Worm (Caenorhabditis elegans) whole organism, late embryonic: ENCODE measurements around the gene srx-118.

Experiments used
- C08G9.2 ChIP-seq: sonication (generic microtip); optimal IDR thresholded peaks from 2 replicates; lab custom pipeline; 2016; ENCODE audit warnings: mild to moderate bottlenecking, missing genetic modification characterization, moderate library complexity, missing compliant biosample characterization
- F13H6.1 ChIP-seq: sonication (generic microtip); optimal IDR thresholded peaks from 2 replicates; lab custom pipeline; 2016; ENCODE audit warnings: missing genetic modification characterization, missing compliant biosample characterization
- K09A11.1 ChIP-seq: sonication (generic microtip); optimal IDR thresholded peaks from 2 replicates; lab custom pipeline; 2017; ENCODE audit warnings: antibody characterized with exemption, mild to moderate bottlenecking, missing genetic modification characterization, missing compliant biosample characterization; ENCODE audit not compliant: insufficient read depth
- T23F11.4 ChIP-seq: fragments of 200-800 bp; sonication (Bioruptor generic); optimal IDR thresholded peaks from 2 replicates; lab custom pipeline; 2018; ENCODE audit warnings: mild to moderate bottlenecking, missing genetic modification characterization, missing compliant biosample characterization
- Y22D7AL.16 ChIP-seq: sonication (generic microtip); optimal IDR thresholded peaks from 2 replicates; lab custom pipeline; 2016; ENCODE audit warnings: missing genetic modification characterization, missing compliant biosample characterization
- ama-1 ChIP-seq: fragments of 150-350 bp; optimal IDR thresholded peaks from 2 replicates; lab custom pipeline; 2014
- ceh-14 ChIP-seq: sonication (generic microtip); optimal IDR thresholded peaks from 2 replicates; lab custom pipeline; 2016; ENCODE audit warnings: missing genotype, missing genetic modification characterization, missing compliant biosample characterization
- ceh-18 ChIP-seq: sonication (generic microtip); optimal IDR thresholded peaks from 2 replicates; lab custom pipeline; 2016; ENCODE audit warnings: missing genetic modification characterization, missing compliant biosample characterization
- ceh-19 ChIP-seq: fragments of 200-800 bp; sonication (Bioruptor generic); optimal IDR thresholded peaks from 2 replicates; lab custom pipeline; 2018; ENCODE audit warnings: mild to moderate bottlenecking, missing genetic modification characterization, missing compliant biosample characterization
- ceh-30 ChIP-seq: fragments of 150-350 bp; optimal IDR thresholded peaks from 2 replicates; lab custom pipeline; 2014; ENCODE audit warnings: missing biosample characterization, missing genetic modification characterization
- ceh-34 ChIP-seq: sonication (generic microtip); optimal IDR thresholded peaks from 2 replicates; lab custom pipeline; 2016; ENCODE audit warnings: mild to moderate bottlenecking, missing genetic modification characterization, missing compliant biosample characterization
- ceh-6 ChIP-seq: fragments of 200-800 bp; sonication (Bioruptor generic); optimal IDR thresholded peaks from 2 replicates; lab custom pipeline; 2018; ENCODE audit warnings: mild to moderate bottlenecking, missing genetic modification characterization, missing compliant biosample characterization
- che-1 ChIP-seq: sonication (generic microtip); optimal IDR thresholded peaks from 2 replicates; lab custom pipeline; 2016; ENCODE audit warnings: mild to moderate bottlenecking, missing genetic modification characterization, missing compliant biosample characterization
- elt-2 ChIP-seq: sonication (generic microtip); optimal IDR thresholded peaks from 2 replicates; lab custom pipeline; 2016; ENCODE audit warnings: missing genetic modification reagents, missing genetic modification characterization, missing compliant biosample characterization
- elt-4 ChIP-seq: sonication (generic microtip); optimal IDR thresholded peaks from 2 replicates; lab custom pipeline; 2016; ENCODE audit warnings: missing genetic modification characterization, missing compliant biosample characterization
- fax-1 ChIP-seq: sonication (generic microtip); optimal IDR thresholded peaks from 2 replicates; lab custom pipeline; 2016; ENCODE audit warnings: missing genotype, missing genetic modification characterization, missing compliant biosample characterization
- fkh-6 ChIP-seq: sonication (generic microtip); optimal IDR thresholded peaks from 2 replicates; lab custom pipeline; 2016; ENCODE audit warnings: missing genetic modification characterization, missing compliant biosample characterization
- hlh-15 ChIP-seq: sonication (generic microtip); optimal IDR thresholded peaks from 2 replicates; lab custom pipeline; 2016; ENCODE audit warnings: missing genetic modification characterization, missing compliant biosample characterization
- hlh-6 ChIP-seq: sonication (generic microtip); optimal IDR thresholded peaks from 2 replicates; lab custom pipeline; 2016; ENCODE audit warnings: missing genotype, missing genetic modification characterization, missing compliant biosample characterization
- hlh-8 ChIP-seq: sonication (generic microtip); optimal IDR thresholded peaks from 2 replicates; lab custom pipeline; 2016; ENCODE audit warnings: missing genotype, missing genetic modification characterization, missing compliant biosample characterization
- lim-6 ChIP-seq: sonication (generic microtip); optimal IDR thresholded peaks from 2 replicates; lab custom pipeline; 2016; ENCODE audit warnings: missing genetic modification characterization, missing compliant biosample characterization
- madf-2 ChIP-seq: sonication (generic microtip); optimal IDR thresholded peaks from 2 replicates; lab custom pipeline; 2017; ENCODE audit warnings: missing genetic modification characterization, missing compliant biosample characterization
- nfya-1 ChIP-seq: sonication (generic microtip); optimal IDR thresholded peaks from 2 replicates; lab custom pipeline; 2017; ENCODE audit warnings: missing genetic modification characterization, mild to moderate bottlenecking, missing compliant biosample characterization, antibody characterized with exemption, moderate library complexity
- npax-4 ChIP-seq: sonication (generic microtip); optimal IDR thresholded peaks from 2 replicates; lab custom pipeline; 2016; ENCODE audit warnings: missing genetic modification characterization, missing compliant biosample characterization
- odd-2 ChIP-seq: sonication (generic microtip); optimal IDR thresholded peaks from 2 replicates; lab custom pipeline; 2017; ENCODE audit warnings: antibody characterized with exemption, mild to moderate bottlenecking, missing genetic modification characterization, missing compliant biosample characterization
- pag-3 ChIP-seq: sonication (generic microtip); optimal IDR thresholded peaks from 2 replicates; lab custom pipeline; 2016; ENCODE audit warnings: missing compliant biosample characterization, missing genetic modification characterization, borderline replicate concordance
- pat-9 ChIP-seq: fragments of 200-800 bp; sonication (Bioruptor generic); optimal IDR thresholded peaks from 2 replicates; lab custom pipeline; 2018; ENCODE audit warnings: mild to moderate bottlenecking, missing genetic modification characterization, moderate library complexity, missing compliant biosample characterization
- pax-1 ChIP-seq: fragments of 150-350 bp; optimal IDR thresholded peaks from 2 replicates; lab custom pipeline; 2014; ENCODE audit warnings: missing biosample characterization, missing genetic modification characterization
- pqm-1 ChIP-seq: sonication (generic microtip); optimal IDR thresholded peaks from 2 replicates; lab custom pipeline; 2016; ENCODE audit warnings: missing genetic modification characterization, missing compliant biosample characterization
- pros-1 ChIP-seq: fragments of 150-350 bp; optimal IDR thresholded peaks from 2 replicates; lab custom pipeline; 2014; ENCODE audit warnings: missing biosample characterization, missing genetic modification reagents, missing genetic modification characterization
- sox-2 ChIP-seq: fragments of 200-800 bp; sonication (Bioruptor generic); IDR thresholded peaks from 2 replicates; pipeline ENCODE4 v1.3.6; 2022; ENCODE audit warnings: missing genetic modification reagents, missing genetic modification characterization, missing compliant biosample characterization
- tbx-2 ChIP-seq: sonication (generic microtip); optimal IDR thresholded peaks from 2 replicates; lab custom pipeline; 2016; ENCODE audit warnings: missing genetic modification characterization, missing compliant biosample characterization
- tbx-7 ChIP-seq: sonication (generic microtip); optimal IDR thresholded peaks from 2 replicates; lab custom pipeline; 2016; ENCODE audit warnings: missing genotype, missing genetic modification characterization, missing compliant biosample characterization
- ttx-3 ChIP-seq: sonication (generic microtip); optimal IDR thresholded peaks from 2 replicates; lab custom pipeline; 2016; ENCODE audit warnings: missing genetic modification reagents, missing genetic modification characterization, missing compliant biosample characterization
- unc-3 ChIP-seq, 2 experiments: fragments of 200-800 bp in 1 of 2; sonication (Bioruptor generic) in 1 of 2; sonication (generic microtip) in 1 of 2; conservative IDR thresholded peaks in 1 of 2; optimal IDR thresholded peaks in 1 of 2; 2 replicates each; pipeline versions ENCODE4 v1.3.6 to Lab custom; 2016 to 2022; ENCODE audit warnings: missing compliant biosample characterization in 2 of 2, missing genetic modification characterization in 2 of 2, missing genetic modification reagents in 1 of 2
- unc-42 ChIP-seq: sonication (generic microtip); optimal IDR thresholded peaks from 2 replicates; lab custom pipeline; 2016; ENCODE audit warnings: missing genotype, missing genetic modification characterization, missing compliant biosample characterization
- unc-55 ChIP-seq: sonication (generic microtip); optimal IDR thresholded peaks from 2 replicates; lab custom pipeline; 2017; ENCODE audit warnings: missing biosample characterization, missing genetic modification reagents, missing genetic modification characterization

The srx-118 gene

ce11 chrII:12506511-12506910 is 19.1 kb upstream of the srx-118 start:
- no peak for TF ChIP-seq pqm-1 (tag; lab: Kevin White, UChicago)
- TF ChIP-seq hlh-15 (tag; lab: Kevin White, UChicago) = no peak

ce11 chrII:12507038-12507437 is 18.6 kb upstream of the srx-118 start, which contains the start of gene srh-68:
Gene srh-68, plus strand, starts transcription at chrII:12507338.
- TF ChIP-seq hlh-8 (no peak), npax-4 (no peak), unc-42 (no peak)
- TF ChIP-seq, all 69 proteins: peak for 0

- TF ChIP-seq lim-6 (tag; lab: Kevin White, UChicago) = no peak
- no peak for TF ChIP-seq ttx-3 (tag; lab: Kevin White, UChicago)
- TF ChIP-seq ceh-19 (GFP tag; lab: Kevin White, UChicago) = no peak
- no peak for TF ChIP-seq pat-9 (tag; lab: Kevin White, UChicago)
- TF ChIP-seq ceh-30 (tag; lab: Kevin White, UChicago) = no peak
- TF ChIP-seq che-1 (tag; lab: Kevin White, UChicago) = no peak
- TF ChIP-seq tbx-7 (tag; lab: Kevin White, UChicago) = no peak
These were observed 17.0 kb upstream of the srx-118 start, which contains the start of gene srh-67 for ce11 chrII:12508650-12509049. Gene srh-67, plus strand, starts transcription at chrII:12508950.

- TF ChIP-seq elt-2 (no peak), T23F11.4 (no peak), K09A11.1 (tag; lab: Kevin White, UChicago) (no peak), ceh-34 (tag; lab: Kevin White, UChicago) (no peak), ama-1 (no peak), sox-2 (GFP tag; lab: Robert Waterston, UW) (no peak), elt-4 (no peak), pax-1 (no peak), odd-2 (tag; lab: Kevin White, UChicago) (no peak), ceh-14 (no peak)
These were observed 13.8 kb upstream of the srx-118 start, which contains the start of gene srh-73 for ce11 chrII:12511866-12512265. Gene srh-73, plus strand, starts transcription at chrII:12512166.

ce11 chrII:12514620-12515019 is 11.0 kb upstream of the srx-118 start, which contains the start of gene srh-69:
Gene srh-69, minus strand, starts transcription at chrII:12514720.
- no peak for TF ChIP-seq nfya-1 (tag; lab: Kevin White, UChicago)
- TF ChIP-seq hlh-6 (tag; lab: Kevin White, UChicago) = no peak
- TF ChIP-seq elt-2 = no peak
- TF ChIP-seq unc-55 (GFP tag; lab: Kevin White, UChicago) = no peak
- no peak for TF ChIP-seq tbx-2
- no peak for TF ChIP-seq fax-1 (tag; lab: Kevin White, UChicago)
- no peak for TF ChIP-seq sox-2 (GFP tag; lab: Robert Waterston, UW)
- TF ChIP-seq fkh-6 (tag; lab: Kevin White, UChicago) = no peak
- TF ChIP-seq K09A11.1 (tag; lab: Kevin White, UChicago) = no peak
- no peak for TF ChIP-seq unc-3 (GFP tag; conservative IDR thresholded peaks at IDR 0.05; lab: Robert Waterston, UW)
- no peak for TF ChIP-seq unc-3 (tag; optimal IDR thresholded peaks at IDR 0.05; lab: Kevin White, UChicago)
- no peak for TF ChIP-seq pag-3
- TF ChIP-seq ceh-6 (GFP tag; lab: Kevin White, UChicago) = no peak

ce11 chrII:12516313-12516712 is 9.3 kb upstream of the srx-118 start, which contains the start of gene srh-61:
Gene srh-61, minus strand, starts transcription at chrII:12516413.
- TF ChIP-seq ceh-30 (tag; lab: Kevin White, UChicago) = no peak
- TF ChIP-seq unc-55 (GFP tag; lab: Kevin White, UChicago) = no peak
- no peak for TF ChIP-seq C08G9.2 (tag; lab: Kevin White, UChicago)
- TF ChIP-seq F13H6.1 (tag; lab: Kevin White, UChicago) = no peak
- TF ChIP-seq fax-1 (tag; lab: Kevin White, UChicago) = no peak
- no peak for TF ChIP-seq madf-2 (tag; lab: Kevin White, UChicago)
- TF ChIP-seq che-1 (tag; lab: Kevin White, UChicago) = no peak
- no peak for TF ChIP-seq pag-3
- no peak for TF ChIP-seq sox-2 (GFP tag; lab: Robert Waterston, UW)
- TF ChIP-seq pros-1 = no peak
- TF ChIP-seq T23F11.4 = no peak
- TF ChIP-seq ceh-18 (tag; lab: Kevin White, UChicago) = no peak
- no peak for TF ChIP-seq Y22D7AL.16 (tag; lab: Kevin White, UChicago)
